Fruit fly (Drosophila melanogaster) whole organism, embryonic: ENCODE measurements around the gene Nthl1.

Experiments
- Antp ChIP-seq: fragments of 200-800 bp; sonication (Bioruptor generic); optimal IDR thresholded peaks from 3 replicates; lab custom pipeline; 2016; ENCODE audit warnings: missing biosample characterization, missing genetic modification characterization
- B-H1 ChIP-seq: fragments of 200-800 bp; sonication (Bioruptor generic); IDR thresholded peaks from 3 replicates; pipeline ENCODE4 v1.3.6; 2022; ENCODE audit warnings: missing biosample characterization, missing genetic modification characterization
- CG10267 ChIP-seq: fragments of 200-800 bp; sonication (Bioruptor generic); optimal IDR thresholded peaks from 2 replicates; lab custom pipeline; 2018; ENCODE audit warnings: missing biosample characterization, mild to moderate bottlenecking, missing genetic modification characterization, moderate library complexity
- CG10431 ChIP-seq: fragments of 200-800 bp; sonication (Bioruptor generic); optimal IDR thresholded peaks from 3 replicates; lab custom pipeline; 2018; ENCODE audit warnings: missing biosample characterization, mild to moderate bottlenecking, missing genetic modification characterization
- CG11093 ChIP-seq: fragments of 200-800 bp; sonication (Bioruptor generic); IDR thresholded peaks from 3 replicates; pipeline ENCODE4 v1.3.6; 2022; ENCODE audit warnings: missing biosample characterization, missing genetic modification characterization
- CG11695 ChIP-seq: fragments of 200-800 bp; sonication (Bioruptor generic); IDR thresholded peaks from 3 replicates; pipeline ENCODE4 v1.3.6; 2022; ENCODE audit warnings: missing biosample characterization, missing genetic modification characterization
- CG13894 ChIP-seq: fragments of 200-800 bp; sonication (Bioruptor generic); optimal IDR thresholded peaks from 3 replicates; lab custom pipeline; 2018; ENCODE audit warnings: missing biosample characterization, mild to moderate bottlenecking, missing genetic modification characterization, moderate library complexity
- CG15073 ChIP-seq: fragments of 200-800 bp; sonication (Bioruptor generic); optimal IDR thresholded peaks from 2 replicates; lab custom pipeline; 2016; ENCODE audit warnings: missing biosample characterization, missing genetic modification characterization
- CG15479 ChIP-seq: fragments of 200-800 bp; sonication (Bioruptor generic); optimal IDR thresholded peaks from 3 replicates; lab custom pipeline; 2019; ENCODE audit warnings: missing biosample characterization, mild to moderate bottlenecking, missing genetic modification characterization, moderate library complexity
- CG17328 ChIP-seq: fragments of 200-800 bp; sonication (Bioruptor generic); IDR thresholded peaks from 2 replicates; pipeline ENCODE4 v1.3.6; 2022; ENCODE audit warnings: missing biosample characterization, missing genetic modification characterization
- CG17568 ChIP-seq: fragments of 200-800 bp; sonication (Bioruptor generic); optimal IDR thresholded peaks from 2 replicates; lab custom pipeline; 2018; ENCODE audit warnings: missing biosample characterization, mild to moderate bottlenecking, missing genetic modification characterization, moderate library complexity
- CG17612 ChIP-seq: fragments of 200-800 bp; sonication (Bioruptor generic); IDR thresholded peaks from 2 replicates; pipeline ENCODE4 v1.3.6; 2022; ENCODE audit warnings: missing biosample characterization, missing genetic modification characterization
- CG18476 ChIP-seq: fragments of 200-800 bp; sonication (Bioruptor generic); optimal IDR thresholded peaks from 2 replicates; lab custom pipeline; 2016; ENCODE audit warnings: missing biosample characterization, mild to moderate bottlenecking, missing genetic modification characterization
- CG18619 ChIP-seq: fragments of 200-800 bp; sonication (Bioruptor generic); optimal IDR thresholded peaks from 3 replicates; lab custom pipeline; 2017; ENCODE audit warnings: missing biosample characterization, mild to moderate bottlenecking, missing genetic modification characterization
- CG2129 ChIP-seq: fragments of 200-800 bp; sonication (Bioruptor generic); IDR thresholded peaks from 2 replicates; pipeline ENCODE4 v1.3.6; 2022; ENCODE audit warnings: missing biosample characterization, missing genetic modification characterization; ENCODE audit not compliant: partially characterized antibody
- CG2889 ChIP-seq: fragments of 200-800 bp; sonication (Bioruptor generic); IDR thresholded peaks from 3 replicates; pipeline ENCODE4 v1.3.6; 2022; ENCODE audit warnings: missing biosample characterization, missing genetic modification characterization
- CG42726 ChIP-seq: fragments of 200-800 bp; sonication (Bioruptor generic); IDR thresholded peaks from 2 replicates; pipeline ENCODE4 v1.3.6; 2022; ENCODE audit warnings: missing biosample characterization, missing genetic modification characterization; ENCODE audit not compliant: partially characterized antibody
- CG4404 ChIP-seq: fragments of 200-800 bp; sonication (Bioruptor generic); IDR thresholded peaks from 2 replicates; pipeline ENCODE4 v1.3.6; 2022; ENCODE audit warnings: missing biosample characterization, missing genetic modification characterization
- CG6175 ChIP-seq: fragments of 200-800 bp; sonication (Bioruptor generic); IDR thresholded peaks from 3 replicates; pipeline ENCODE4 v1.3.6; 2022; ENCODE audit warnings: missing biosample characterization, missing genetic modification characterization
- CG6689 ChIP-seq: fragments of 200-800 bp; sonication (Bioruptor generic); IDR thresholded peaks from 2 replicates; pipeline ENCODE4 v1.3.6; 2022; ENCODE audit warnings: missing biosample characterization, missing genetic modification characterization
- CG7928 ChIP-seq: fragments of 200-800 bp; sonication (Bioruptor generic); optimal IDR thresholded peaks from 2 replicates; lab custom pipeline; 2017; ENCODE audit warnings: missing biosample characterization, mild to moderate bottlenecking, missing genetic modification characterization
- CG8089 ChIP-seq: fragments of 200-800 bp; sonication (Bioruptor generic); optimal IDR thresholded peaks from 3 replicates; lab custom pipeline; 2016; ENCODE audit warnings: missing biosample characterization, missing genetic modification characterization
- CG9727 ChIP-seq: fragments of 200-800 bp; sonication (Bioruptor generic); optimal IDR thresholded peaks from 3 replicates; lab custom pipeline; 2017; ENCODE audit warnings: missing biosample characterization, mild to moderate bottlenecking, missing genetic modification characterization
- CrebB ChIP-seq: fragments of 200-800 bp; sonication (Bioruptor generic); optimal IDR thresholded peaks from 3 replicates; lab custom pipeline; 2018; ENCODE audit warnings: missing biosample characterization, mild to moderate bottlenecking, missing genetic modification characterization
- Dad ChIP-seq: fragments of 200-800 bp; sonication (Bioruptor generic); optimal IDR thresholded peaks from 3 replicates; lab custom pipeline; 2016; ENCODE audit warnings: missing biosample characterization, missing genetic modification characterization
- Eip74EF ChIP-seq, 2 experiments: fragments of 200-800 bp in 1 of 2; fragments of >200 bp in 1 of 2; sonication (Bioruptor generic) in 1 of 2; optimal IDR thresholded peaks; 2 replicates each; lab custom pipeline; 2017 to 2019; ENCODE audit warnings: missing biosample characterization in 2 of 2, missing genetic modification characterization in 2 of 2, mild to moderate bottlenecking in 1 of 2, moderate library complexity in 1 of 2
- GATAe ChIP-seq: fragments of 200-800 bp; sonication (Bioruptor generic); conservative IDR thresholded peaks from 2 replicates; pipeline ENCODE4 v1.3.6; 2022; ENCODE audit warnings: missing biosample characterization, missing genetic modification characterization
- H15 ChIP-seq: fragments of 200-800 bp; sonication (Bioruptor generic); IDR thresholded peaks from 3 replicates; pipeline ENCODE4 v1.3.6; 2022; ENCODE audit warnings: missing biosample characterization, missing genetic modification characterization
- HmgD ChIP-seq: fragments of 200-800 bp; sonication (Bioruptor generic); optimal IDR thresholded peaks from 3 replicates; lab custom pipeline; 2016; ENCODE audit warnings: missing biosample characterization, missing genetic modification characterization
- Mad ChIP-seq: fragments of 200-800 bp; sonication (Bioruptor generic); optimal IDR thresholded peaks from 2 replicates; lab custom pipeline; 2016; ENCODE audit warnings: missing biosample characterization, missing genetic modification characterization
- Med ChIP-seq: fragments of 200-800 bp; sonication (Bioruptor generic); peaks from one replicate; lab custom pipeline; 2016; ENCODE audit warnings: missing biosample characterization, missing genetic modification characterization, mild to moderate bottlenecking, inconsistent platforms, moderate library complexity
- Oaz ChIP-seq: fragments of 200-800 bp; sonication (Bioruptor generic); IDR thresholded peaks from 2 replicates; pipeline ENCODE4 v1.3.6; 2022; ENCODE audit warnings: missing biosample characterization, missing genetic modification characterization
- Opbp ChIP-seq: fragments of 200-800 bp; sonication (Bioruptor generic); IDR thresholded peaks from 3 replicates; pipeline ENCODE4 v1.3.6; 2022; ENCODE audit warnings: missing biosample characterization, missing genetic modification characterization; ENCODE audit not compliant: partially characterized antibody
- Pdp1 ChIP-seq, 2 experiments: fragments of 200-800 bp; sonication (Bioruptor generic); optimal IDR thresholded peaks; 3 replicates each; lab custom pipeline; 2016; ENCODE audit warnings: missing biosample characterization in 2 of 2, missing genetic modification characterization in 2 of 2, mild to moderate bottlenecking in 1 of 2, moderate library complexity in 1 of 2
- Side ChIP-seq: fragments of 200-800 bp; sonication (Bioruptor generic); optimal IDR thresholded peaks from 2 replicates; lab custom pipeline; 2016; ENCODE audit warnings: missing biosample characterization, missing genetic modification characterization
- Xbp1 ChIP-seq: fragments of 200-800 bp; sonication (Bioruptor generic); optimal IDR thresholded peaks from 3 replicates; lab custom pipeline; 2016; ENCODE audit warnings: missing biosample characterization, mild to moderate bottlenecking, missing genetic modification characterization
- ash1 ChIP-seq: fragments of 200-800 bp; sonication (Bioruptor generic); optimal IDR thresholded peaks from 2 replicates; lab custom pipeline; 2018; ENCODE audit warnings: missing biosample characterization, mild to moderate bottlenecking, missing genetic modification characterization
- ci ChIP-seq: fragments of 200-800 bp; sonication (Bioruptor generic); IDR thresholded peaks from 3 replicates; pipeline ENCODE4 v1.3.6; 2022; ENCODE audit warnings: missing biosample characterization, missing genetic modification characterization
- crc ChIP-seq: fragments of 200-800 bp; sonication (Bioruptor generic); optimal IDR thresholded peaks from 2 replicates; lab custom pipeline; 2016; ENCODE audit warnings: missing biosample characterization, missing genetic modification characterization
- dimm ChIP-seq: fragments of 200-800 bp; sonication (Bioruptor generic); IDR thresholded peaks from 2 replicates; pipeline ENCODE4 v1.3.6; 2022; ENCODE audit warnings: missing biosample characterization, missing genetic modification characterization
- ftz-f1 ChIP-seq: fragments of 200-800 bp; sonication (Bioruptor generic); optimal IDR thresholded peaks from 2 replicates; lab custom pipeline; 2016; ENCODE audit warnings: missing biosample characterization, missing genetic modification characterization
- gcm2 ChIP-seq: fragments of 200-800 bp; sonication (Bioruptor generic); optimal IDR thresholded peaks from 2 replicates; lab custom pipeline; 2016; ENCODE audit warnings: missing biosample characterization, missing genetic modification characterization
- gsb ChIP-seq: fragments of 200-800 bp; sonication (Bioruptor generic); IDR thresholded peaks from 2 replicates; pipeline ENCODE4 v1.3.6; 2022; ENCODE audit warnings: missing biosample characterization, missing genetic modification characterization
- hbn ChIP-seq: fragments of 200-800 bp; sonication (Bioruptor generic); IDR thresholded peaks from 2 replicates; pipeline ENCODE4 v1.3.6; 2022; ENCODE audit warnings: missing biosample characterization, missing genetic modification characterization; ENCODE audit not compliant: partially characterized antibody
- lilli ChIP-seq: fragments of 200-800 bp; sonication (Bioruptor generic); optimal IDR thresholded peaks from 3 replicates; lab custom pipeline; 2016; ENCODE audit warnings: missing biosample characterization, missing genetic modification characterization
- pros ChIP-seq: fragments of 200-800 bp; sonication (Bioruptor generic); optimal IDR thresholded peaks from 3 replicates; lab custom pipeline; 2019; ENCODE audit warnings: missing biosample characterization, mild to moderate bottlenecking, missing genetic modification characterization, moderate library complexity
- scrt ChIP-seq: fragments of 200-800 bp; sonication (Bioruptor generic); optimal IDR thresholded peaks from 2 replicates; lab custom pipeline; 2018; ENCODE audit warnings: missing biosample characterization, mild to moderate bottlenecking, missing genetic modification characterization, moderate library complexity
- sd ChIP-seq: fragments of 200-800 bp; sonication (Bioruptor generic); optimal IDR thresholded peaks from 3 replicates; lab custom pipeline; 2018; ENCODE audit warnings: missing biosample characterization, mild to moderate bottlenecking, missing genetic modification characterization, moderate library complexity
- wek ChIP-seq: fragments of 200-800 bp; sonication (Bioruptor generic); optimal IDR thresholded peaks from 3 replicates; lab custom pipeline; 2018; ENCODE audit warnings: missing biosample characterization, mild to moderate bottlenecking, missing genetic modification characterization, moderate library complexity
- zf30C ChIP-seq: fragments of 200-800 bp; sonication (Bioruptor generic); optimal IDR thresholded peaks from 3 replicates; lab custom pipeline; 2018; ENCODE audit warnings: missing biosample characterization, mild to moderate bottlenecking, missing genetic modification characterization

Nthl1 gene

DNA sequence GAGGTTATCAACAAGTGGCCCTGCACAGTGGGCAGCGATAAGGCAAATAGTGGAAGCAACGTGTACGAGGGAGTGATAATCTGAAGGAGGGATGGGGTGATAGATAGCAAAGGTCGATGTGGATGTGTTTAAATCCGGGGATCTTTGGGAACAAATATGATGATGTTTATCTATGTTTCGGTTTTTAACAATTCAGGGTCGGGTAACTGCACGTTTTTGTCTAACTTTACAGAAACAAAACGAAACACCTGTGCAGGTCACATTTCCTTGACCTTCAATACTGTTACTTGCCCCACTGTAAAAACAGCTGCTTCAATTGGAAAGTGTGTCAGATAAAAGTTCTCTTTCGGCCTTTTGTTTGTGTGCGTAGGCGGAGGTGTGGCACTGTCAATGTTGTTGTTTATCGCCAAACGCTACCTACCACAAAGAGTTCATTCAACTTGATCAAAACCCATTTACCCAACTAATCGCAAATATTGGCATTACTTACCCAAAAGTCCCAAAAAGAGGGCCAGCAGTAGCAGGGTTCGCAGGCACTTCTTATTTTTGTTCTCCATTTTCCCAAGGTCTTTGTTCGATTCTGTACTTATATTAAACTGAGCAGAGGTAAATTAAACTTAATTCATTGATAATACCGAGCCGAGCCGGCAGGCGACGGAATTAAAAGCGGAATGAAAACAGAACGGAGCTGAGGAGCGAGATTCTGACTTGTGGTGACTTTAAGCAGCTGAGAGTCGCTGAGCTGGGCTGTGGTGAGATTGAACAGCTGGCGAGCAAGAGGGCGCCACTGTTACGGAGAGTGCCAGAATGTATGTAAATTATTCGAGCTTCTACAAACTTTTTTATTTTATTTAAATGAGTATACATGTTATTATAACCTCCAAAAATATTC, 5.2 kb downstream of the Nthl1 start, which contains the start of gene Mtp (continued):
- TF ChIP-seq CG17568 (peak; percentile 37), CG7928 (GFP tag; lab: Kevin White, UChicago) (no peak), CG11695 (peak; percentile 68; the same call in 2 of the 3 replicates), CG11093 (GFP tag; lab: Robert Waterston, UW) (0 out of 3 replicates have a peak, but pooled peaks have one; percentile 50), Antp (GFP tag; lab: Kevin White, UChicago) (peak; percentile 88), pros (GFP tag; lab: Kevin White, UChicago) (peak; percentile 24), zf30C (GFP tag; lab: Kevin White, UChicago) (no peak), CG15479 (GFP tag; lab: Kevin White, UChicago) (peak; percentile 33), sd (peak; percentile 29), H15 (GFP tag; lab: Robert Waterston, UW) (peak; percentile 47; the same call in 1 of the 3 replicates), lilli (GFP tag; lab: Kevin White, UChicago) (peak; percentile 80), dimm (GFP tag; lab: Robert Waterston, UW) (no peak), GATAe (GFP tag; lab: Robert Waterston, UW) (no peak), CG10267 (peak; percentile 54), CG6175 (no peak), ash1 (GFP tag; lab: Kevin White, UChicago) (no peak), CG2129 (GFP tag; lab: Robert Waterston, UW) (no peak), CG9727 (GFP tag; lab: Kevin White, UChicago) (peak; percentile 76), B-H1 (no peak), gcm2 (GFP tag; lab: Kevin White, UChicago) (peak; percentile 51), wek (peak; percentile 50), CG6689 (GFP tag; lab: Robert Waterston, UW) (peak; percentile 67), Dad (GFP tag; lab: Kevin White, UChicago) (peak; percentile 47), hbn (GFP tag; lab: Robert Waterston, UW) (no peak), Side (peak; percentile 82), CG10431 (GFP tag; lab: Kevin White, UChicago) (peak; percentile 98), Opbp (peak; percentile 42; the same call in 1 of the 3 replicates), CG17328 (peak; percentile 59), CG17612 (GFP tag; lab: Robert Waterston, UW) (no peak), Oaz (GFP tag; lab: Robert Waterston, UW) (peak; percentile 57; the same call in 1 of the 2 replicates), Mad (GFP tag; lab: Kevin White, UChicago) (peak; percentile 78), CrebB (peak; percentile 60), ftz-f1 (peak; percentile 51), CG42726 (no peak), CG8089 (peak; percentile 58), Med (peak; percentile 96)

DNA sequence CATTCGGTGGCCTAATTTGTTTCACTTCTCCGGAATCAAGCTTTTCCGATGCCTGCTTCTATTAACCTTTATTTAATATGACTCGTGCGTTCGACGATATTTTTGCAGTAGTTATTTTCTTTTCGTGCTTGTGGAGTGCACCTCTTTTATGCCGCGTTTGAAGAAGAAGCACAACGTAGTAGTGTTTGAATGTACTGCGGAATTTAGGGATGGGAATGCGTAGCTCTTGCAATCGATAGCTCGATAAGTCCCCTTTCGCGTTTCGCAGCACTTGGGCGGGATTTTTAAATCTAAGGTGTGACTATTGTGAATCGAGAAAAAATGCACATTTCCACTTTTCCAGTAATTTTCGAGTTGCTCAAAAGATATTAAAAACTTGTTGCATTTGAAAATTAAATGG, 8.9 kb downstream of the Nthl1 start, which contains the start of the genes CG43739 and sky:
Gene CG43739, minus strand, starts transcription at position 199 of the 400 bp plus-strand sequence.
Gene sky, minus strand, starts transcription at position 199 of the 400 bp plus-strand sequence.
- TF ChIP-seq HmgD, result peak; percentile 72
- peak; percentile 23 for TF ChIP-seq CG13894
- TF ChIP-seq gsb, result no peak
- TF ChIP-seq CG18619, result no peak
- TF ChIP-seq Xbp1 (GFP tag; lab: Kevin White, UChicago), result peak; percentile 40
- no peak for TF ChIP-seq Eip74EF (GFP tag; optimal IDR thresholded peaks at IDR 0.05; lab: Kevin White, UChicago)
- no peak for TF ChIP-seq crc (GFP tag; lab: Kevin White, UChicago)
- TF ChIP-seq CG15073 (GFP tag; lab: Kevin White, UChicago), result no peak
- TF ChIP-seq CG4404 (GFP tag; lab: Robert Waterston, UW), result no peak
- no peak for TF ChIP-seq pros (GFP tag; lab: Kevin White, UChicago)
- peak; percentile 9 for TF ChIP-seq scrt (GFP tag; lab: Kevin White, UChicago)
- TF ChIP-seq ci (GFP tag; lab: Robert Waterston, UW), result no peak; the same call in 2 of the 3 replicates
- TF ChIP-seq CG2889 (GFP tag; lab: Robert Waterston, UW), result no peak
- TF ChIP-seq CG18476 (GFP tag; lab: Kevin White, UChicago), result no peak
- no peak for TF ChIP-seq gcm2 (GFP tag; lab: Kevin White, UChicago)
- peak; percentile 1 to 26 for TF ChIP-seq Pdp1 (GFP tag; optimal IDR thresholded peaks at IDR 0.05; lab: Kevin White, UChicago)
